Worm (Caenorhabditis elegans) whole organism, young adult: ENCODE measurements around the gene unc-96.

Experiments
- B0035.1 ChIP-seq: sonication (generic microtip); optimal IDR thresholded peaks from 2 replicates; lab custom pipeline; 2016; ENCODE audit warnings: missing genetic modification characterization, mild to moderate bottlenecking, missing compliant biosample characterization, missing genotype, missing genetic modification reagents
- B0336.3 ChIP-seq: fragments of 200-800 bp; sonication (Bioruptor generic); IDR thresholded peaks from 2 replicates; pipeline ENCODE4 v1.3.6; 2022; ENCODE audit warnings: missing genetic modification characterization, missing compliant biosample characterization
- C06A6.2 ChIP-seq: fragments of 200-800 bp; sonication (Bioruptor generic); conservative IDR thresholded peaks from 2 replicates; pipeline ENCODE4 v1.3.6; 2022; ENCODE audit warnings: missing genetic modification characterization, missing compliant biosample characterization
- D2030.7 ChIP-seq: fragments of 200-800 bp; sonication (Bioruptor generic); IDR thresholded peaks from 2 replicates; pipeline ENCODE4 v1.3.6; 2022; ENCODE audit warnings: missing genetic modification reagents, missing genetic modification characterization, missing compliant biosample characterization
- F10E7.11 ChIP-seq: sonication (generic microtip); optimal IDR thresholded peaks from 2 replicates; lab custom pipeline; 2017; ENCODE audit warnings: mild to moderate bottlenecking, missing genetic modification characterization, moderate library complexity, missing compliant biosample characterization
- F22D6.2 ChIP-seq: sonication (generic microtip); optimal IDR thresholded peaks from 2 replicates; lab custom pipeline; 2016; ENCODE audit warnings: mild to moderate bottlenecking, missing genetic modification characterization, missing compliant biosample characterization
- F23B12.7 ChIP-seq: sonication (generic microtip); optimal IDR thresholded peaks from 2 replicates; lab custom pipeline; 2017; ENCODE audit warnings: missing genetic modification characterization, mild to moderate bottlenecking, missing compliant biosample characterization, antibody characterized with exemption, moderate library complexity; ENCODE audit not compliant: insufficient read depth
- K11D2.4 ChIP-seq: fragments of 200-800 bp; sonication (Bioruptor generic); IDR thresholded peaks from 2 replicates; pipeline ENCODE4 v1.3.6; 2022; ENCODE audit warnings: missing genetic modification reagents, missing genetic modification characterization, missing compliant biosample characterization
- K12H6.12 ChIP-seq: fragments of 200-800 bp; sonication (Bioruptor generic); optimal IDR thresholded peaks from 2 replicates; lab custom pipeline; 2018; ENCODE audit warnings: mild to moderate bottlenecking, missing genetic modification characterization, missing compliant biosample characterization
- Y67H2A.10 ChIP-seq: fragments of 200-800 bp; sonication (Bioruptor generic); conservative IDR thresholded peaks from 2 replicates; pipeline ENCODE4 v1.3.6; 2022; ENCODE audit warnings: missing genetic modification reagents, missing genetic modification characterization, missing compliant biosample characterization
- Y79H2A.3 ChIP-seq: fragments of 200-800 bp; sonication (Bioruptor generic); conservative IDR thresholded peaks from 2 replicates; pipeline ENCODE4 v1.3.6; 2022; ENCODE audit warnings: missing genetic modification reagents, missing genetic modification characterization, missing compliant biosample characterization
- ZK185.1 ChIP-seq: sonication (generic microtip); optimal IDR thresholded peaks from 2 replicates; lab custom pipeline; 2016; ENCODE audit warnings: mild to moderate bottlenecking, missing genetic modification characterization, missing compliant biosample characterization; ENCODE audit not compliant: poor library complexity, severe bottlenecking
- akir-1 ChIP-seq: fragments of 200-800 bp; sonication (Bioruptor generic); optimal IDR thresholded peaks from 2 replicates; lab custom pipeline; 2018; ENCODE audit warnings: mild to moderate bottlenecking, missing genetic modification characterization, moderate library complexity, missing compliant biosample characterization
- ama-1 ChIP-seq, 3 experiments: fragments of 150-350 bp in 1 of 3; sonication (generic microtip) in 2 of 3; optimal IDR thresholded peaks; 2 replicates each; lab custom pipeline; 2014 to 2018; ENCODE audit warnings: missing biosample characterization in 2 of 3, missing genetic modification characterization in 2 of 3, missing genetic modification reagents in 2 of 3
- atf-7 ChIP-seq: sonication (generic microtip); optimal IDR thresholded peaks from 2 replicates; lab custom pipeline; 2017; ENCODE audit warnings: mild to moderate bottlenecking, missing genetic modification characterization, missing compliant biosample characterization
- bed-1 ChIP-seq: fragments of 200-800 bp; sonication (Bioruptor generic); IDR thresholded peaks from 2 replicates; pipeline ENCODE4 v1.3.6; 2022; ENCODE audit warnings: missing genetic modification reagents, missing genetic modification characterization, missing compliant biosample characterization
- bed-2 ChIP-seq: fragments of 200-800 bp; sonication (Bioruptor generic); IDR thresholded peaks from 2 replicates; pipeline ENCODE4 v1.3.6; 2022; ENCODE audit warnings: missing genetic modification reagents, missing genetic modification characterization, missing compliant biosample characterization
- cebp-1 ChIP-seq, 2 experiments: fragments of 200-800 bp in 1 of 2; sonication (Bioruptor generic) in 1 of 2; sonication (generic microtip) in 1 of 2; IDR thresholded peaks in 1 of 2; optimal IDR thresholded peaks in 1 of 2; 2 replicates each; pipeline versions ENCODE4 v1.3.6 to Lab custom; 2017 to 2022; ENCODE audit warnings: missing compliant biosample characterization in 2 of 2, missing genetic modification characterization in 2 of 2, mild to moderate bottlenecking in 1 of 2, missing genetic modification reagents in 1 of 2, moderate library complexity in 1 of 2
- ceh-27 ChIP-seq: fragments of 200-800 bp; sonication (Bioruptor generic); optimal IDR thresholded peaks from 2 replicates; lab custom pipeline; 2018; ENCODE audit warnings: mild to moderate bottlenecking, missing genetic modification characterization, moderate library complexity, missing compliant biosample characterization
- ceh-40 ChIP-seq: fragments of 200-800 bp; sonication (Bioruptor generic); IDR thresholded peaks from 2 replicates; pipeline ENCODE4 v1.3.6; 2022; ENCODE audit warnings: missing genetic modification characterization, missing compliant biosample characterization
- chd-7 ChIP-seq: sonication (generic microtip); optimal IDR thresholded peaks from 2 replicates; lab custom pipeline; 2016; ENCODE audit warnings: mild to moderate bottlenecking, missing genetic modification characterization, moderate library complexity, missing compliant biosample characterization
- die-1 ChIP-seq: sonication (generic microtip); optimal IDR thresholded peaks from 2 replicates; lab custom pipeline; 2016; ENCODE audit warnings: missing genotype, mild to moderate bottlenecking, missing genetic modification characterization, missing compliant biosample characterization
- egrh-3 ChIP-seq: fragments of 200-800 bp; sonication (Bioruptor generic); IDR thresholded peaks from 2 replicates; pipeline ENCODE4 v1.3.6; 2022; ENCODE audit warnings: missing genetic modification reagents, missing genetic modification characterization, missing compliant biosample characterization
- ekl-4 ChIP-seq: fragments of 200-800 bp; sonication (Bioruptor generic); IDR thresholded peaks from 2 replicates; pipeline ENCODE4 v1.3.6; 2022; ENCODE audit warnings: missing genetic modification reagents, missing genetic modification characterization, missing compliant biosample characterization
- ets-4 ChIP-seq: fragments of 200-800 bp; sonication (Bioruptor generic); optimal IDR thresholded peaks from 2 replicates; lab custom pipeline; 2018; ENCODE audit warnings: mild to moderate bottlenecking, missing genetic modification characterization, missing compliant biosample characterization
- gei-17 ChIP-seq: fragments of 200-800 bp; sonication (Bioruptor generic); optimal IDR thresholded peaks from 2 replicates; lab custom pipeline; 2018; ENCODE audit warnings: mild to moderate bottlenecking, missing genetic modification characterization, missing compliant biosample characterization
- hlh-26 ChIP-seq: fragments of 200-800 bp; sonication (Bioruptor generic); conservative IDR thresholded peaks from 2 replicates; pipeline ENCODE4 v1.3.6; 2022; ENCODE audit warnings: missing genetic modification reagents, missing genetic modification characterization, missing compliant biosample characterization
- hmg-20 ChIP-seq: fragments of 200-800 bp; sonication (Bioruptor generic); IDR thresholded peaks from 2 replicates; pipeline ENCODE4 v1.3.6; 2022; ENCODE audit warnings: missing genetic modification reagents, missing genetic modification characterization, missing compliant biosample characterization
- let-526 ChIP-seq: fragments of 200-800 bp; sonication (Bioruptor generic); IDR thresholded peaks from 2 replicates; pipeline ENCODE4 v1.3.6; 2022; ENCODE audit warnings: missing genetic modification reagents, missing genetic modification characterization, missing compliant biosample characterization
- let-607 ChIP-seq, 2 experiments: fragments of 200-800 bp in 1 of 2; sonication (Bioruptor generic) in 1 of 2; sonication (generic microtip) in 1 of 2; optimal IDR thresholded peaks; 2 replicates each; lab custom pipeline; 2016 to 2018; ENCODE audit warnings: mild to moderate bottlenecking in 2 of 2, missing compliant biosample characterization in 2 of 2, missing genetic modification characterization in 2 of 2, moderate library complexity in 2 of 2, missing genotype in 1 of 2
- lsy-27 ChIP-seq: sonication (generic microtip); optimal IDR thresholded peaks from 2 replicates; lab custom pipeline; 2017; ENCODE audit warnings: missing genetic modification characterization, mild to moderate bottlenecking, missing compliant biosample characterization, antibody characterized with exemption, missing genotype, borderline replicate concordance; ENCODE audit not compliant: insufficient read depth
- madf-6 ChIP-seq: fragments of 200-800 bp; sonication (Bioruptor generic); IDR thresholded peaks from 2 replicates; pipeline ENCODE4 v1.3.6; 2022; ENCODE audit warnings: missing genetic modification reagents, missing genetic modification characterization, missing compliant biosample characterization
- mcd-1 ChIP-seq: fragments of 200-800 bp; sonication (Bioruptor generic); IDR thresholded peaks from 2 replicates; pipeline ENCODE4 v1.3.6; 2022; ENCODE audit warnings: missing genetic modification reagents, missing genetic modification characterization, missing compliant biosample characterization
- mes-4 ChIP-seq: sonication (generic microtip); optimal IDR thresholded peaks from 2 replicates; lab custom pipeline; 2016; ENCODE audit warnings: missing genotype, missing genetic modification characterization, missing compliant biosample characterization
- nfya-2 ChIP-seq: fragments of 200-800 bp; sonication (Bioruptor generic); IDR thresholded peaks from 2 replicates; pipeline ENCODE4 v1.3.6; 2022; ENCODE audit warnings: missing genetic modification reagents, missing genetic modification characterization, missing compliant biosample characterization
- nhr-27 ChIP-seq: fragments of 200-800 bp; sonication (Bioruptor generic); optimal IDR thresholded peaks from 2 replicates; lab custom pipeline; 2018; ENCODE audit warnings: mild to moderate bottlenecking, missing genetic modification characterization, moderate library complexity, missing compliant biosample characterization
- nhr-80 ChIP-seq: sonication (generic microtip); optimal IDR thresholded peaks from 2 replicates; lab custom pipeline; 2016; ENCODE audit warnings: missing genetic modification characterization, missing compliant biosample characterization
- rcor-1 ChIP-seq: fragments of 200-800 bp; sonication (Bioruptor generic); IDR thresholded peaks from 2 replicates; pipeline ENCODE4 v1.3.6; 2022; ENCODE audit warnings: missing genetic modification reagents, missing genetic modification characterization, missing compliant biosample characterization
- rec-8 ChIP-seq, 2 experiments: sonication (generic microtip); optimal IDR thresholded peaks; 2 replicates each; lab custom pipeline; 2016; ENCODE audit warnings: mild to moderate bottlenecking in 2 of 2, missing genetic modification characterization in 2 of 2, missing genetic modification reagents in 2 of 2, missing genotype in 2 of 2, missing biosample characterization in 1 of 2, missing compliant biosample characterization in 1 of 2, moderate library complexity in 1 of 2
- repo-1 ChIP-seq: sonication (generic microtip); optimal IDR thresholded peaks from 2 replicates; lab custom pipeline; 2017; ENCODE audit warnings: mild to moderate bottlenecking, missing genetic modification characterization, missing compliant biosample characterization
- snpc-3.4 ChIP-seq: sonication (generic microtip); optimal IDR thresholded peaks from 2 replicates; lab custom pipeline; 2017; ENCODE audit warnings: missing genetic modification characterization, mild to moderate bottlenecking, missing compliant biosample characterization, antibody characterized with exemption, moderate library complexity, missing genotype, missing genetic modification reagents
- snpc-4 ChIP-seq, 5 experiments: fragments of 150-350 bp in 1 of 5; sonication (generic microtip) in 4 of 5; optimal IDR thresholded peaks; 2 replicates each; lab custom pipeline; 2014 to 2018; ENCODE audit warnings: missing genetic modification characterization in 5 of 5, missing biosample characterization in 3 of 5, antibody characterized with exemption in 2 of 5, mild to moderate bottlenecking in 2 of 5, missing compliant biosample characterization in 2 of 5, missing genotype in 2 of 5, moderate library complexity in 2 of 5, missing genetic modification reagents in 1 of 5
- somi-1 ChIP-seq: fragments of 200-800 bp; sonication (Bioruptor generic); optimal IDR thresholded peaks from 2 replicates; lab custom pipeline; 2018; ENCODE audit warnings: mild to moderate bottlenecking, missing genetic modification characterization, missing compliant biosample characterization
- zfh-2 ChIP-seq: fragments of 200-800 bp; sonication (Bioruptor generic); conservative IDR thresholded peaks from 2 replicates; pipeline ENCODE4 v1.3.6; 2022; ENCODE audit warnings: missing genetic modification reagents, missing genetic modification characterization, missing compliant biosample characterization
- ztf-26 ChIP-seq: sonication (generic microtip); optimal IDR thresholded peaks from 2 replicates; lab custom pipeline; 2017; ENCODE audit warnings: missing genetic modification characterization, missing compliant biosample characterization

unc-96 gene

DNA sequence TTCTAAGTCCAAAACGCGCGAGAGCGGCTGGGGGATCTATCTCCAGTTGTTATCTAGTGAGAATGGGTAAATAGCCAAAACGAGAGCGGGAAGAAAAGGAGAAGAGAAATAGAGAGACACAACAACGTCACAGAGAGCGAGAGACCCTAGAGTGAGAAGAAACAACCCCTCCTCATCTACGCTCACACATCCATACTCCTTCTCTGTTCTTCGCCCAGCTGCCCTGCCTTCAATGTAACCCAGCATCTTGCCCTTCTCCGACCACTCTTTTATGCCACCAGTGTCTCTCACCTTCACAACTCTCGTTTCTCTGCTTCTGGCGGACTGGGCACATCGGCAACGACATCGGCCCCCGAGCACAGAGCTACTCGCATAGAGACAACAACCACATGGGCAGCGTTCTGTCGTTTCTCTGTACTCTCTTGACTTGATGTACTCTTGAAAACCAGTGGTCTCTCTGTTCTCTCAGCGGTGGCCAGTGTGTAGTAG is 27.8 kb downstream of the unc-96 start (continued):
- TF ChIP-seq ztf-26 (tag; lab: Kevin White, UChicago) (peak; percentile 35), repo-1 (tag; lab: Kevin White, UChicago) (peak; percentile 63), hmg-20 (GFP tag; lab: Robert Waterston, UW) (0 out of 2 replicates have a peak, but pooled peaks have one; percentile 42), gei-17 (GFP tag; lab: Kevin White, UChicago) (peak; percentile 37), B0035.1 (peak; percentile 21), Y79H2A.3 (GFP tag; lab: Robert Waterston, UW) (no peak), C06A6.2 (GFP tag; lab: Robert Waterston, UW) (0 out of 2 replicates have a peak, but pooled peaks have one; percentile 46), atf-7 (tag; lab: Kevin White, UChicago) (peak; percentile 60), mes-4 (tag; lab: Kevin White, UChicago) (no peak), ceh-27 (GFP tag; lab: Kevin White, UChicago) (peak; percentile 70), K11D2.4 (GFP tag; lab: Robert Waterston, UW) (peak; percentile 70; the same call in 1 of the 2 replicates), D2030.7 (no peak), nhr-80 (tag; lab: Kevin White, UChicago) (peak; percentile 97), zfh-2 (GFP tag; lab: Robert Waterston, UW) (peak; percentile 99), rcor-1 (GFP tag; lab: Robert Waterston, UW) (peak; percentile 61; the same call in 1 of the 2 replicates), ama-1 (optimal IDR thresholded peaks at IDR 0.05; lab: Kevin White, UChicago) (no peak), ama-1 (GFP tag; optimal IDR thresholded peaks at IDR 0.05; lab: Kevin White, UChicago) (peak in 1 of 2 experiments; percentile 37), snpc-3.4 (no peak), bed-1 (GFP tag; lab: Robert Waterston, UW) (no peak), ets-4 (GFP tag; lab: Kevin White, UChicago) (peak; percentile 68), ekl-4 (GFP tag; lab: Robert Waterston, UW) (peak; percentile 66; the same call in 1 of the 2 replicates), lsy-27 (no peak), egrh-3 (peak; percentile 76), rec-8 (tag; optimal IDR thresholded peaks at IDR 0.05; lab: Kevin White, UChicago) (no peak), die-1 (peak; percentile 47), F23B12.7 (tag; lab: Kevin White, UChicago) (peak; percentile 76), akir-1 (GFP tag; lab: Kevin White, UChicago) (no peak), nfya-2 (GFP tag; lab: Robert Waterston, UW) (no peak), ceh-40 (GFP tag; lab: Robert Waterston, UW) (no peak), somi-1 (peak; percentile 71), let-607 (tag; optimal IDR thresholded peaks at IDR 0.05; lab: Kevin White, UChicago) (peak in 1 of 2 experiments; percentile 59), F22D6.2 (tag; lab: Kevin White, UChicago) (peak; percentile 36), Y67H2A.10 (GFP tag; lab: Robert Waterston, UW) (no peak), mcd-1 (GFP tag; lab: Robert Waterston, UW) (no peak; the same call in none of the 2 replicates), F10E7.11 (tag; lab: Kevin White, UChicago) (peak; percentile 12), snpc-4 (GFP tag; optimal IDR thresholded peaks at IDR 0.05; lab: Kevin White, UChicago) (peak; percentile 10), snpc-4 (tag; optimal IDR thresholded peaks at IDR 0.05; lab: Kevin White, UChicago) (peak in 2 of 4 experiments; percentile 72 to 77), madf-6 (no peak), cebp-1 (GFP tag; IDR thresholded peaks at IDR 0.05; lab: Robert Waterston, UW) (no peak), cebp-1 (tag; optimal IDR thresholded peaks at IDR 0.05; lab: Kevin White, UChicago) (peak; percentile 87), K12H6.12 (tag; lab: Kevin White, UChicago) (peak; percentile 90), ZK185.1 (tag; lab: Kevin White, UChicago) (peak; percentile 89), bed-2 (GFP tag; lab: Robert Waterston, UW) (no peak), nhr-27 (tag; lab: Kevin White, UChicago) (no peak), let-526 (peak; percentile 75; the same call in 1 of the 2 replicates), hlh-26 (GFP tag; lab: Robert Waterston, UW) (no peak), B0336.3 (peak; percentile 85; the same call in 1 of the 2 replicates), chd-7 (peak; percentile 81)
